Worm (Caenorhabditis elegans): ENCODE measurements around the gene F36D3.4.

DNA sequence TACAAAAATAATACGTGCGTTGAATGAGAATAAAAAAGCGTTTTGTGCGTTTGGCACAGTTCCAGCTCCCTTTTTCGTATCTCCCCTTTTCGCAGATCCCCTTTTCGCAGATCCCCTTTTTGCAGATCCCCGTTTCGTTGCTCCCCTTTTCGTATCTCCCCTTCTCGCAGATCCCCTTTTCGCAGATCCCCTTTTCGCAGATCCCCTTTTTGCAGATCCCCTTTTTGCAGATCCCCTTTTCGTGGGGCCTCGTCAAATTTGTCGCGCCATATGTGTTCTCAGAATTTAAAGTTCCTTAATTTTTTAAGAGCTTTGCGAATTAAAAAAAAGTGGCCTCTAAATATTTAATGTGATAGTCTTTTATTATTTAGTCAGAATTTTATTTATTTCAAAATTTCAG, 35.4 kb upstream of the F36D3.4 start, which contains the start of gene Y32B12B.4:
- no peak for TF ChIP-seq ceh-82 (tag; optimal IDR thresholded peaks at IDR 0.05)
- TF ChIP-seq nhr-76 (tag; optimal IDR thresholded peaks at IDR 0.05), result no peak
- TF ChIP-seq ama-1 (optimal IDR thresholded peaks at IDR 0.05), result no peak
- TF ChIP-seq nhr-237 (tag; optimal IDR thresholded peaks at IDR 0.05), result no peak
- TF ChIP-seq unc-39 (tag; optimal IDR thresholded peaks at IDR 0.05), result no peak
- no peak for TF ChIP-seq nhr-12 (tag; optimal IDR thresholded peaks at IDR 0.05)
